Fruit fly (Drosophila melanogaster) whole organism: Measurements from ENCODE around the gene Galphaf.
A peak's percentile ranks its signal among the peaks of the same experiment; 100 is the strongest.

Experiments
- CG8478 ChIP-seq: fragments of >200 bp; optimal IDR thresholded peaks from 2 replicates; lab custom pipeline; 2018; ENCODE audit warnings: inconsistent platforms
- Dll ChIP-seq: fragments of >200 bp; optimal IDR thresholded peaks from 2 replicates; lab custom pipeline; 2017
- EcR ChIP-seq, 2 experiments: fragments of >200 bp; optimal IDR thresholded peaks; 2 replicates each; lab custom pipeline; 2017; ENCODE audit warnings: missing biosample characterization in 2 of 2, missing genetic modification characterization in 2 of 2, missing genetic modification reagents in 2 of 2
- pan ChIP-seq: fragments of >200 bp; optimal IDR thresholded peaks from 2 replicates; lab custom pipeline; 2017
- psq ChIP-seq: fragments of >200 bp; optimal IDR thresholded peaks from 2 replicates; lab custom pipeline; 2017
- usp ChIP-seq: fragments of >200 bp; optimal IDR thresholded peaks from 2 replicates; lab custom pipeline; 2017; ENCODE audit warnings: missing biosample characterization, missing genetic modification characterization, mixed read lengths

Gene Galphaf

DNA sequence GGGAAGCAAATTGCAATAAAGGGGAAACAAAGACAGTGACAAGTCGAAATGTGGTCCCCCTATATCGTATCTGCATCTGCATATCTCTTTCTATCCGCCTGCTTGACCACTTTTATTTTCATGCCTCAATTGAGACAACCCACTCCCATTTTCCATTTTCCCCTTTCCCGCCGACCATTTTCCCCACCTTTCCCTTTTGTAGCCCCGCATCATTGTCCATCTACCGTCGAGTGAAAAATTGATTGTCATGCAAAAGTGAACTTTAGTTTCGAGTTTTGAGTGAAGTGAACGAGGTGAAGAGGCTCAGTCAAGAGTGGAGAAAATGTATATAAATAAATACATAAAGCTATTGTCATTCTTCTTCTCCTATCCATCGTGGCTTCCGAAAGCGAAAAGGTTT, 36.5 kb upstream of the Galphaf start:
- TF ChIP-seq usp (GFP tag; lab: Kevin White, UChicago) (no peak), pan (lab: Kevin White, UChicago) (no peak), psq (no peak), CG8478 (lab: Kevin White, UChicago) (no peak), EcR (GFP tag; optimal IDR thresholded peaks at IDR 0.05; lab: Kevin White, UChicago) (no peak), Dll (lab: Kevin White, UChicago) (no peak)

DNA sequence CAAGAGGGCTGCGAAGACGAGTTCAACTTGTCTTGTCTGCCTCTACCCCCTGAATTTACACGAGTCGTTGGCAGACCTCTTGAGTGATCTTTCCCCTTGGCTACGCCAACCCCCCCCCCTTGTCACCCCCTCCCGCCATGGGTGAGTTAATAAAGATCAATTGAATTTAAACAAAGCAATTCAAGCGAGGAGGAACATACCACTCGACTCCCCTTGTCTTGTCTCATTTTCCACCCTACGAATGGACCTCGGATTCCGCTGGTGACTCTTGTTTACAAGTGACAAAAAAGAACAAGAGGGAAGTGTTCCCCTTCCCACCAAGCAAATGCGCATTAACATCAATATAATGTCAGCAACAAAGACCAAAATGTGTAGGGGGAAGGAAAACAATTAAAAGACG, 35.1 kb upstream of the Galphaf start:
- no peak for TF ChIP-seq psq
- TF ChIP-seq CG8478 (lab: Kevin White, UChicago): no peak
- TF ChIP-seq EcR (GFP tag; optimal IDR thresholded peaks at IDR 0.05; lab: Kevin White, UChicago): no peak
- no peak for TF ChIP-seq usp (GFP tag; lab: Kevin White, UChicago)
- TF ChIP-seq pan (lab: Kevin White, UChicago): no peak

DNA sequence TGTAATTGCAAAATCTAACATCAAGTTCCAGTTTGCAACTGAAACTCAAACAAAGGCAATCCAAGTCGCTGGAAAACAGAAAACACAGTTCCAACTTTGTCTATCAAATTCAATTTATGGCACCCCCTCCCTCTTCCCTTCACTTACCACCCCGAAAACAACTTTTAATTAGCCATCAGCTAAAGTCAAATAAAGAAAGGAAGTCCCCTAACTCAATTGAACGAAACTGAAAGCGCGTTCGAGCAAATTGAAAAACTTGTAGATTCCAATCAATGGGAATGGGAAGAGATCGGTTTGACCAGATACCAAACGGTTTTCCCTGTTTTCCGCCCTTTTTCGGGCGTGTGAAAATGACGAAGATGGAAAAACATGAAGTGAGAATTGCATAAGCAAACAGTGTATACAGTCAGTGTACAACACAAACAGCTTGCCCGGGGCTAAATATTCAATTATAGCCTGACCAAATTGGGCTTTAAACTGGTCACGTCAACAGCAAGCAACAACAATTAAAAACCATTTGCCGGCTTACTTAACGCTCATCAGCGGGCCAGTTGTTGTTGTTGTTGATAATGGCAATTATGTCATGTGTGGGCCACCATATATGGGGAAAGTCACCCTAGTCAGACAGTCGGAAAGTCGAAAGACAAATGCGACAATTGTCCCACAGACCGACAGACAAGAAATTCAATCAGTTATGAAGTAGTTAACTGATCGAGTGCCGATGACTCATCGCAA, 31.7 kb upstream of the Galphaf start:
- TF ChIP-seq psq (no peak), usp (GFP tag; lab: Kevin White, UChicago) (no peak), pan (lab: Kevin White, UChicago) (no peak), Dll (lab: Kevin White, UChicago) (no peak), CG8478 (lab: Kevin White, UChicago) (no peak), EcR (GFP tag; optimal IDR thresholded peaks at IDR 0.05; lab: Kevin White, UChicago) (no peak)

DNA sequence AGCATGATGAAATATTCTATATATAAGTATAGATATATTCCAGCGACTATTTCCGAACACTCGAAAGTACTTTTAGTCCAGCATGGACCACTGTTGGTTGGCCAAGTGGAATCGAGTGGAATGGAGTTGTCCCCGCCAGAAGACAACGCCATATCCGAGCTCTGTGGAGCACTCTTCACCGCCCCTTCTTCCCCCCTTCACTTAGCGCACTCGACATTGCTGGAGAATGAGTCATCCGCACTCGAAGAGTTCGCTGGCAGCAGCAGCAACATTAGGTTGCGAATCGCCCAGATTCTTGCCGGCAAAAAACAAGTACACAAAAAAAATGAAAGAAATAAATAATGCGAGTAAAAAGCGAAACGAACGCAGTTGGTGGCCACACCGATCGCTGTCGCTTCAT, 30.4 kb upstream of the Galphaf start:
- no peak for TF ChIP-seq Dll (lab: Kevin White, UChicago)
- no peak for TF ChIP-seq pan (lab: Kevin White, UChicago)

DNA sequence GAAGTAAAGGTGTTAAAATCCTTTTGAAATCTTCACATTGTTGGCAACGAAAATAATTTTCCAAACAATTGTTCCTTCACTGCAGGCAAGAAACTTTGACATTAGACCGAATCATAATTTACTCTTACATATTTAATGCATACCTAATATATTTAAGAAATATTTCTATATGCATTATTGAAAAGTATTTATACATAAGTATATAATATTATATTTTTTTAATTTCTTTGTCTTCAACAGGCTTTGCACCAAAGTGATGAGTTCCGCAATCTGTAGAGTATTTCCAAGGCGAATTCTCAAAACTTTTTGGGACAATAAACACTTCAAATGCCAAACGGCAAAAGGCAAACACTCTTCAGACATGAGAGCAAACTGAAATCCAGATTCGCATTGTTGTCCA, 29.3 kb upstream of the Galphaf start:
- TF ChIP-seq psq (no peak), CG8478 (lab: Kevin White, UChicago) (no peak), EcR (GFP tag; optimal IDR thresholded peaks at IDR 0.05; lab: Kevin White, UChicago) (no peak), pan (lab: Kevin White, UChicago) (no peak), usp (GFP tag; lab: Kevin White, UChicago) (no peak), Dll (lab: Kevin White, UChicago) (no peak)

DNA sequence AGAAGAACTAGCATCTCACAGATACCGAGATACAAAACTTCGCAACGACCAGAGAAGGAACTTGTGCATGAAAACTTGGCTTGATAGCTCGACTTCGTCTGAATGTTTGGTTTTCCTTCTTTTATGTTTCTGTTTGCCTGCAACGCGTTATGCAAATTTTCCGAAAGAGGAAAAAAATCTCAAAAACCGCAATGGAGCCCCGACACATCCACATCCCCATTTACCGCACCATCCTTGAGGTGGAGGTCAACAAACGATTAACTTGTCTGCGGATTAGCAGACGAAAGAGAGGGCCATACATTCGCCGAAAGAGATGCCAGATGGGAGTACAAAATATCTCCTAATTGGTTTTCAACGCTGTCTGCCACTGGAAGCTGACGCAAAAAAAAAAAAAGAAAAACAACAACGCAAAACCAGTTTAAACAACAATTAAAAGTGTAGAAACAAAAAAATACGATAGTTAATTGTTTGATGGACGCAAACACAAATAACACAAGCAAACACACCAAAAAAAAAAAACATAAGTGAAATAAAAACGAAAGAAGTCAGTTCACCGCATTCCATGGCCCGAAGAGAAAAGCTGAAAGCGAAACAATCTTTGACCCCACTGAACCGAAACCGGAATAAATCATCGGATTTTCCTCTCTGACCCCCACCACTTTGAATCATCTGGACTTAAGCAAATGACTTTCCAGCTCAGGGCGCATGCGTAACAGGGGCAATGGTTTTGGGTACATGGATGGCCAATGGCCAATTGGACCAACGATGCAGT, 27.5 kb upstream of the Galphaf start:
- no peak for TF ChIP-seq Dll (lab: Kevin White, UChicago)
- TF ChIP-seq EcR (GFP tag; optimal IDR thresholded peaks at IDR 0.05; lab: Kevin White, UChicago): peak in 1 of 2 experiments; percentile 72

DNA sequence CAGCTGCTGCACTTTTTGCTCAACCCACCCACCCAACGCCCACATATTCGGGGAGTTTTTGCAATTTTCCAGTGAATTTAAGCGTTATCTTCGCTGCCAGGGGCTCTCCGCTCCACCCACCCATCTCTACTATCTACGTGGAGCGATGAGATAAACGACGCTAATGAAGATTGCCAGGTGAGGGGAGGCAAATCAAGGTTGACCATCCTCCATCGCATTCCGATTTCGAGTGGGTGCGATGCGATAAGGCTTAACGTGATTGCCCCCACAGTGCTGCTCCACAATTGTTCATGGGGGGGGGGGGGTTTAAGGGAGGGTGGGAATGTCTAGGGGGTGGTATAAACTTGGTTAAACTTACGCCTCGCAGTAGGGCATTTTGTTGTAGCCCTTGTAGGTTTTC, 26.1 kb upstream of the Galphaf start:
- TF ChIP-seq psq: no peak
- no peak for TF ChIP-seq pan (lab: Kevin White, UChicago)
- no peak for TF ChIP-seq EcR (GFP tag; optimal IDR thresholded peaks at IDR 0.05; lab: Kevin White, UChicago)
- TF ChIP-seq Dll (lab: Kevin White, UChicago): no peak
- no peak for TF ChIP-seq CG8478 (lab: Kevin White, UChicago)
- TF ChIP-seq usp (GFP tag; lab: Kevin White, UChicago): no peak

DNA sequence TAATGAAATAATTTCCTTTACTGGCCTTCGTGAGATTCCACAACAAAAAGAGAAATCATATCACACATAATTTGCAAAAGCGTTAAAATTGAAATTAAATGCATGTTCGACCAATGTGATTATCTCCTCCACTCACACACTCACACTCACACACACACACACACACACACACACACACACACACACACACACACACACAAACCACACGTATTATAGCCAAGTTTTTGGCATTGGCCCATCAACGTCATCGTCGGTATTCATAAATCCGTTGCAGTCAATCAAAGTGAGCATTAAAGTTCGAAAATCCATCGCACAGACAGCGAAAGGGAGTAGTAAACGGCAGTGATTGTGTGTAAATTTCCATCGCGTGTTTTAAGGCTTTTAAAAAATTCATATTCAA, 22.3 kb upstream of the Galphaf start:
- no peak for TF ChIP-seq Dll (lab: Kevin White, UChicago)
- no peak for TF ChIP-seq CG8478 (lab: Kevin White, UChicago)
- no peak for TF ChIP-seq psq
- TF ChIP-seq pan (lab: Kevin White, UChicago): no peak
- no peak for TF ChIP-seq EcR (GFP tag; optimal IDR thresholded peaks at IDR 0.05; lab: Kevin White, UChicago)
- no peak for TF ChIP-seq usp (GFP tag; lab: Kevin White, UChicago)

DNA sequence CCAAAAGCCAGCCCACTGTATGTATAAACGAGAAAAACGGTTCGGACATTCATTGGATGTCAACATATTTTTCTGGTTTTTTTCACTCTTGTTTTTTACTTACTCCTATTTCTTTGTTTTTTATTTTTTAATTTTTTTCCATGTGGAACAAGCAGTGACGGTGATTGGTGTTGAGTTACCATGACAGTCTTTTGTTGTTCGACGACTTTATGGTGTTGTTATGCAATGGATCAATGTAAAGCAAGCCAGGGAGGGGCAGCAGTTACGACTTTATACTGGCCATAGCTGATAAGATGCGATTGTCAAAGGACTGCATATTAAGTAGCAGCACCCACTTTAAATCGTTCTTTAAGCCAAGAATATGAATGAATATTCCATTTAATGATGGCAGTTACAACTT, 21.8 kb upstream of the Galphaf start:
- no peak for TF ChIP-seq usp (GFP tag; lab: Kevin White, UChicago)
- TF ChIP-seq pan (lab: Kevin White, UChicago): no peak
- TF ChIP-seq CG8478 (lab: Kevin White, UChicago): no peak
- TF ChIP-seq EcR (GFP tag; optimal IDR thresholded peaks at IDR 0.05; lab: Kevin White, UChicago): no peak
- TF ChIP-seq psq: no peak
- TF ChIP-seq Dll (lab: Kevin White, UChicago): no peak

DNA sequence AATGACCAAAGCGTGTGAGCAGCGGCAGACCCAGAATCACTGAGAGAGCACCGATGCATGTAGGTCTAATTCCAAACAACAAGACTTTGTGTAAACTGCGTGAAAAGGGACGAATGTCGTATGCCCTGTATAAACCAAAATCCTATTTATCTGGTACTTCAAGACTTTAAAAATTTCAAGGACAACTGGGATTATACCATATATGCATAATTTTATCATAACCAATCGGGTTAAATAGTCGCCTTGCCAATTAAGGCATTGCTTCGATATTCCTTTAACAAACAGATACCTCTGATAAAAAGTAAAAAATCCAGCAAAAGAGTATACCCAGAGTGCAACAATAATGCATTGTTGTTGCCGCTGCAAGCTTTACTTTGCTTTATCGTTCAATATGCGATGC, 15.3 kb upstream of the Galphaf start:
- no peak for TF ChIP-seq usp (GFP tag; lab: Kevin White, UChicago)
- TF ChIP-seq Dll (lab: Kevin White, UChicago): no peak
- no peak for TF ChIP-seq psq
- TF ChIP-seq CG8478 (lab: Kevin White, UChicago): no peak

DNA sequence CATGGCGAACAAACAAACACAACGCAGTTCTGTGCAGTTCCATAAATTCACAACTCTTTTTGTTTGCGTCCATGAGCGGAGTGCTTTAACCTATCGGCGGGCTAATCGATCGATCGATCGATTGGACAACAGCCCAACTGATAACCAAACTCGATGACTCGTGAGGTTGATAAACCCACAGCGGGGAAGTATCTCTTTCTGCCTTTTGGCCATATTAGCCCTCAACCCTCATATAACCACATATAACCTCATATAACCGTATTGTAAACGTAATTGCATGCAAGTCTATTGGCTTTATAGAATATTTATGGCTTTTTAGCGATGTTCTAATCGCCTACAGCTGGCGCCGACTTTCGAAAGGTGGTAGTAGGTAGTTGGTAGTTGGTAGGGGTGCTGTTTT, 14.6 kb upstream of the Galphaf start:
- TF ChIP-seq psq: no peak
- TF ChIP-seq usp (GFP tag; lab: Kevin White, UChicago): no peak
- TF ChIP-seq pan (lab: Kevin White, UChicago): no peak
- TF ChIP-seq Dll (lab: Kevin White, UChicago): no peak
- no peak for TF ChIP-seq CG8478 (lab: Kevin White, UChicago)
- TF ChIP-seq EcR (GFP tag; optimal IDR thresholded peaks at IDR 0.05; lab: Kevin White, UChicago): no peak

DNA sequence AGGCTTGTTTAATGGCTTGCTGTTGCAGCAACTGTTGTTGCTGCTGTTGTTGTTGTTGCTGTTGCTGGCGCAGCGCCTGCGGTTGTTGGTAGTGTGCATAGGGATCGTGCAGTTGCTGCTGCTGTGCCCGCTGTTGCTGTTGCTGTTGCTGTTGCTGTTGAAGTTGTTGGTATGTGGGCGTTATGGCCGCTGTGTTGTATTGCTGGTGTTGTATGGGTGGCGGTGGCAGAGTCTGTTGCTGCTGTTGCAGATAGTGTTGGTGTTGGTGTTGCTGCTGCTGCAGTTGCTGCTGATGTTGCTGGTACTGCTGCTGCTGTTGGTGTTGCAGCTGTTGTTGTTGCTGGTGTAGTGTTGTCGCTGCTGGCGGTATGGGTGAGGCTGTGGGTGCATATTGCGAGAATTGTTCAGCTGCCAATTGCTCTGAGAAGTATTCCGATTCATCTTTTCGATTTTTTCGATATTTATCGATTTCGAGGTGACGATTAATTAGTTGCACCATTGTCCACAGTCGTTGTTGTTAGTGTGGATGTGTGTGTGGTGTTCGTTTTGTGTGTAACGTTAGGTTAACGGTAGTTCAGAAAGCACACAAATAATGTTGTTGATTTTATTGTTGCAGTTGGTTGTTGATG, 11.9 kb upstream of the Galphaf start:
- TF ChIP-seq psq (no peak), pan (lab: Kevin White, UChicago) (no peak), EcR (GFP tag; optimal IDR thresholded peaks at IDR 0.05; lab: Kevin White, UChicago) (no peak), usp (GFP tag; lab: Kevin White, UChicago) (no peak), CG8478 (lab: Kevin White, UChicago) (no peak), Dll (lab: Kevin White, UChicago) (no peak)
